Worm (Caenorhabditis elegans) whole organism, L4 larva: ENCODE data around the gene fipr-14.

Experiments used
- F10B5.3 ChIP-seq: sonication (generic microtip); optimal IDR thresholded peaks from 2 replicates; lab custom pipeline; 2016; ENCODE audit warnings: mild to moderate bottlenecking, missing genetic modification characterization, missing compliant biosample characterization
- aha-1 ChIP-seq: fragments of 150-350 bp; peaks from one replicate; lab custom pipeline; 2014; ENCODE audit warnings: missing biosample characterization, missing genetic modification characterization
- aly-2 ChIP-seq: sonication (generic microtip); optimal IDR thresholded peaks from 2 replicates; lab custom pipeline; 2018; ENCODE audit warnings: missing biosample characterization, missing genetic modification characterization
- ama-1 ChIP-seq: fragments of 150-350 bp; optimal IDR thresholded peaks from 2 replicates; lab custom pipeline; 2014; ENCODE audit warnings: inconsistent platforms, mixed read lengths
- ceh-28 ChIP-seq: fragments of 150-350 bp; optimal IDR thresholded peaks from 2 replicates; lab custom pipeline; 2014; ENCODE audit warnings: missing biosample characterization, missing genetic modification reagents, missing genetic modification characterization
- egl-43 ChIP-seq: fragments of 200-800 bp; sonication (Bioruptor generic); IDR thresholded peaks from 2 replicates; pipeline ENCODE4 v1.3.6; 2022; ENCODE audit warnings: missing genetic modification reagents, missing genetic modification characterization, missing compliant biosample characterization
- fos-1 ChIP-seq: fragments of 150-350 bp; optimal IDR thresholded peaks from 2 replicates; lab custom pipeline; 2014; ENCODE audit warnings: missing biosample characterization, missing genetic modification characterization
- nhr-237 ChIP-seq: sonication (generic microtip); optimal IDR thresholded peaks from 2 replicates; lab custom pipeline; 2017; ENCODE audit warnings: missing biosample characterization, missing genetic modification characterization
- nhr-76 ChIP-seq: fragments of 150-350 bp; optimal IDR thresholded peaks from 2 replicates; lab custom pipeline; 2014; ENCODE audit warnings: missing biosample characterization, missing genetic modification characterization
- php-3 ChIP-seq: fragments of 200-800 bp; sonication (Bioruptor generic); IDR thresholded peaks from 2 replicates; pipeline ENCODE4 v1.3.6; 2022; ENCODE audit warnings: missing genetic modification reagents, missing genetic modification characterization, missing compliant biosample characterization
- skn-1 ChIP-seq: fragments of 150-350 bp; optimal IDR thresholded peaks from 2 replicates; lab custom pipeline; 2014; ENCODE audit warnings: missing biosample characterization, missing genetic modification characterization
- unc-130 ChIP-seq: sonication (generic microtip); optimal IDR thresholded peaks from 2 replicates; lab custom pipeline; 2016; ENCODE audit warnings: missing genetic modification reagents, missing genetic modification characterization, missing compliant biosample characterization

DNA sequence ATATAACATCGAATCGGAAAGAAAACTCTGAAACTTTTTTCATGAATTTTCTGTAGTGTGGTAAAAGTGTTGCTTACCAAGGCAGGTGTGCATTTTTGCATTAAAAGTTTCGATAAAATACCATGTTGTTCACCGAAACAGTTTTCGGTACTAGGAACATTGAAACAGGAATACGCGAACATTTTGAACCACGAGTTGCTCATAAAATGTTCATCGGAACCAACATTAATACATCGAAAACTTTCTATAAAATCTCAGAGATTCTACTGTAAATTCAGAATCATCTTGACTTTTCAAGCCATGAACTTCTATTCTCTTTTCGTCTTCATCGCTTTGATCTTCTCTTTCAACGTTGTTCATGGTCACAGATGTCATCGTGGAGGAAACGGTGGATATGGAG, 3.3 kb downstream of the fipr-14 start, which contains the start of gene fipr-15:
- TF ChIP-seq ama-1 (lab: Kevin White, UChicago) (no peak), ceh-28 (no peak), egl-43 (no peak), aly-2 (tag; lab: Kevin White, UChicago) (no peak), php-3 (GFP tag; lab: Robert Waterston, UW) (no peak), skn-1 (no peak), fos-1 (tag; lab: Kevin White, UChicago) (no peak), nhr-237 (tag; lab: Kevin White, UChicago) (no peak), F10B5.3 (tag; lab: Kevin White, UChicago) (no peak), unc-130 (GFP tag; lab: Kevin White, UChicago) (no peak), aha-1 (tag; lab: Kevin White, UChicago) (no peak), nhr-76 (tag; lab: Kevin White, UChicago) (no peak)
